Worm (Caenorhabditis elegans): ENCODE results near the gene K05F1.14.
"Not testable (repeated sequence)": the region's sequence is repeated elsewhere in the genome, so short reads cannot be mapped to it uniquely, and the experiment has no call there.

Gene K05F1.14

DNA sequence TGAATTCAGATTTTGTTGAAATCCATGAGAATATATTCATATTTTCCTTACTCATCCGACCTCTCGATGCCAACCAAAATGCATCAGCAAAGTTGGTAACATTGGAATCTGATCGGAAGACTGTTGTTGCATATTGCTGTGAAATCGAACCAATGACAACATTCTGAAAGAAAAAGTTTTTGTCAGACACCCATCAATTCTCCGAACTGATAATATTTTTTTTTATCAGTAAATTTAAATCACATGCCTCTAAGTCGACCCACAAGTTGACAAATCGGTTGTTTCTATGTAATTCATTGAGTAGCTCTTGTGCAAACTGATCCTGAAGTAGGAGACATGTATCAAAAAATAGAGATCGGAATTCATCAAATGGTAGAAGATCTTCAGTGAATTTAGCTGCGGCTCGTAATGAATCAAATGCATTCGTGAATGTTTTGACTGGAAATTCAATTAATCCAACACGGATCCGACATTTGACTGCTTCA is 37.6 kb upstream of the K05F1.14 start, which contains the start of gene col-74:
TSS of gene col-74 (plus strand) at position 435 of the 485 bp plus-strand sequence.
- TF ChIP-seq med-1 (GFP tag; optimal IDR thresholded peaks at IDR 0.05; ENCODE audit: insufficient read depth) (no peak), klf-2 (GFP tag; conservative IDR thresholded peaks at IDR 0.05) (no peak), tab-1 (GFP tag; IDR thresholded peaks at IDR 0.05) (no peak), T22C8.4 (GFP tag; IDR thresholded peaks at IDR 0.05) (no peak), flt-1 (GFP tag; IDR thresholded peaks at IDR 0.05) (no peak), cog-1 (tag; optimal IDR thresholded peaks at IDR 0.05) (no peak), ztf-23 (GFP tag; IDR thresholded peaks at IDR 0.05) (no peak), ztf-29 (GFP tag; IDR thresholded peaks at IDR 0.05) (no peak), ref-1 (GFP tag; conservative IDR thresholded peaks at IDR 0.05) (no peak)

- TF ChIP-seq ztf-23 (GFP tag; IDR thresholded peaks at IDR 0.05), result no peak
- TF ChIP-seq klf-2 (GFP tag; conservative IDR thresholded peaks at IDR 0.05), result no peak
- TF ChIP-seq ref-1 (GFP tag; conservative IDR thresholded peaks at IDR 0.05), result no peak
- no peak for TF ChIP-seq tab-1 (GFP tag; IDR thresholded peaks at IDR 0.05)
- no peak for TF ChIP-seq T22C8.4 (GFP tag; IDR thresholded peaks at IDR 0.05)
- no peak for TF ChIP-seq flt-1 (GFP tag; IDR thresholded peaks at IDR 0.05)
- TF ChIP-seq cog-1 (tag; optimal IDR thresholded peaks at IDR 0.05), result no peak
- no peak for TF ChIP-seq ztf-29 (GFP tag; IDR thresholded peaks at IDR 0.05)
- no peak for TF ChIP-seq med-1 (GFP tag; optimal IDR thresholded peaks at IDR 0.05; ENCODE audit: insufficient read depth)
Observed at ce11 chrII:5828486-5828885, 36.1 kb upstream of the K05F1.14 start, which contains the start of gene ZK1248.11. Gene ZK1248.11 (minus strand): TSS chrII:5828586.

ce11 chrII:5827364-5827763 is 35.0 kb upstream of the K05F1.14 start, which contains the start of gene tbc-2:
Gene tbc-2 (minus strand): TSS chrII:5827443.
- no peak for TF ChIP-seq ztf-29 (GFP tag; IDR thresholded peaks at IDR 0.05)
- no peak for TF ChIP-seq ztf-23 (GFP tag; IDR thresholded peaks at IDR 0.05)
- no peak for TF ChIP-seq cog-1 (tag; optimal IDR thresholded peaks at IDR 0.05)

DNA sequence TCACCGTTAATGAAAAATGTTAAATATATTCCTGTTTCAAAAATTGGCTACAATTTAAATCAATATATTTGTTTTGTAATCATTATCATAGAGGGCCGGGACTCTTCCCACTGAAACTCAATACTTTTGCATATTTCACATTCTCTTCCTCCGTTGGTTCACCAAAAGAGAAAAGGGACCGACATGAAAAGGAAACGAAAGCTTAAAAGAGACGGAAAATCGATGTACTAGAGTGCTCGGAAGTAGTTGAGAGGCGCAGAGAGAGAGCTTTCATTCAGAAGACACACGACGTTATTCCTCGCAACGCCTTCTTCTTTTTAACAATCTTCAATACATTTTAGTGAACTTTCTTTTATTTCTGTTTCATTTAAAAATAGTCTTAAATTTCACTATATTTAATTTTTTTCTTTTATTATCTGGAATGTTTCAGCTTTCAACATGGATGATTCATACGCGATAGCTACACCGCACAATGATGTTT is 27.9 kb upstream of the K05F1.14 start, which contains the start of gene ehs-1:
TSS of gene ehs-1 (plus strand) at position 431 of the 481 bp plus-strand sequence.
- TF ChIP-seq klf-2 (GFP tag; conservative IDR thresholded peaks at IDR 0.05) (no peak), med-1 (GFP tag; optimal IDR thresholded peaks at IDR 0.05; ENCODE audit: insufficient read depth) (no peak), flt-1 (GFP tag; IDR thresholded peaks at IDR 0.05) (no peak), T22C8.4 (GFP tag; IDR thresholded peaks at IDR 0.05) (no peak), cog-1 (tag; optimal IDR thresholded peaks at IDR 0.05) (no peak), ztf-23 (GFP tag; IDR thresholded peaks at IDR 0.05) (no peak), ref-1 (GFP tag; conservative IDR thresholded peaks at IDR 0.05) (no peak), ztf-29 (GFP tag; IDR thresholded peaks at IDR 0.05) (no peak), tab-1 (GFP tag; IDR thresholded peaks at IDR 0.05) (no peak)

- no peak for TF ChIP-seq ztf-29 (GFP tag; IDR thresholded peaks at IDR 0.05)
- TF ChIP-seq ztf-23 (GFP tag; IDR thresholded peaks at IDR 0.05), result 0 out of 2 replicates have a peak, but pooled peaks have one; percentile 48
- peak; percentile 52; the same call in 1 of the 2 replicates for TF ChIP-seq flt-1 (GFP tag; IDR thresholded peaks at IDR 0.05)
Observed at ce11 chrII:5819655-5820054, 27.3 kb upstream of the K05F1.14 start.

DNA sequence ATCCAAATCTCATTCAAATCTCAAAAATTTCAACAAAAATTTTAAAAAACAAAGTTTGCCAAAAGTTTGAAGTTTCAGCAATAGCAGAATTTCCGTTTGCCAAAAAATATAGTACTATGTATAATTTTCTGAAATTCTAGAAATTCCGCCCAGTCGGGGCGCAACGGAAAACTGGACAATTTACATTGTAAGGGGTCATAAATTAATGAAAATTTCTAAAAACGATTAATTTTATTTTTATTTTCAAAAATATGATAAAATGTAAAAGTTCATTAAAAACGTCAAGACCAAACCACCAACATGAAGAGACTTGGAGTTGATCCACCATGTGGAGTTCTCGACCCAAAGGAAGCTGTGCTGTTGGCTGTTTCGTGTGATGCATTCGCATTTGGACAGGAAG is 25.9 kb upstream of the K05F1.14 start, which contains the start of gene ZK1248.4:
TSS of gene ZK1248.4 (plus strand) at position 301 of the 400 bp plus-strand sequence.
- TF ChIP-seq T22C8.4 (GFP tag; IDR thresholded peaks at IDR 0.05), result no peak
- no peak for TF ChIP-seq klf-2 (GFP tag; conservative IDR thresholded peaks at IDR 0.05)
- no peak for TF ChIP-seq med-1 (GFP tag; optimal IDR thresholded peaks at IDR 0.05; ENCODE audit: insufficient read depth)
- TF ChIP-seq ref-1 (GFP tag; conservative IDR thresholded peaks at IDR 0.05), result no peak
- TF ChIP-seq flt-1 (GFP tag; IDR thresholded peaks at IDR 0.05), result no peak
- no peak for TF ChIP-seq tab-1 (GFP tag; IDR thresholded peaks at IDR 0.05)
- TF ChIP-seq ztf-23 (GFP tag; IDR thresholded peaks at IDR 0.05), result no peak
- no peak for TF ChIP-seq ztf-29 (GFP tag; IDR thresholded peaks at IDR 0.05)
- TF ChIP-seq cog-1 (tag; optimal IDR thresholded peaks at IDR 0.05), result no peak

DNA sequence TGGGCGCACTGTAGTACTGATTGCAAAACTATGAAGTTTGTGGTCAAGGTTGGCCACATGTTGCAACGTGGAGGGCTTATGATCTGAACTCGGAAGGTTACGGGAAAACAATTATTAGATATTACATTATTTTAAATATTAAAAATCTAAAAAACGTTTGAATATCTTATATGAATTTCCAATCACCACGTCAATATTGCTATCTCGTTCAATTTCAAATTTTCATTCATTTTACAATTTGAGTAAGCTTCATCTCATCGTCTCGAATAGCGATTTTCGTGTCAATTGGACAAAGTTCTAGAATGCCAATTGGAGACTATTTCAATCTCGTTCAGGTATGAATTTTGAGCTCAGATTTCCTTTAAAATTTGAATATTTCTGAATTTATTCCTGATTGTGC is 24.0 kb upstream of the K05F1.14 start, which contains the start of gene ZK1248.20:
TSS of gene ZK1248.20 (plus strand) at position 301 of the 400 bp plus-strand sequence.
- TF ChIP-seq ref-1 (GFP tag; conservative IDR thresholded peaks at IDR 0.05) (no peak), T22C8.4 (GFP tag; IDR thresholded peaks at IDR 0.05) (no peak), ztf-23 (GFP tag; IDR thresholded peaks at IDR 0.05) (no peak), med-1 (GFP tag; optimal IDR thresholded peaks at IDR 0.05; ENCODE audit: insufficient read depth) (no peak), flt-1 (GFP tag; IDR thresholded peaks at IDR 0.05) (no peak), cog-1 (tag; optimal IDR thresholded peaks at IDR 0.05) (no peak), klf-2 (GFP tag; conservative IDR thresholded peaks at IDR 0.05) (no peak), tab-1 (GFP tag; IDR thresholded peaks at IDR 0.05) (no peak), ztf-29 (GFP tag; IDR thresholded peaks at IDR 0.05) (no peak)

- TF ChIP-seq flt-1 (GFP tag; IDR thresholded peaks at IDR 0.05); ref-1 (GFP tag; conservative IDR thresholded peaks at IDR 0.05); klf-2 (GFP tag; conservative IDR thresholded peaks at IDR 0.05): not testable (repeated sequence)
Observed at ce11 chrII:5815382-5815781, 23.0 kb upstream of the K05F1.14 start, which contains the start of gene wago-5. Gene wago-5 (minus strand): TSS chrII:5815482.

- TF ChIP-seq flt-1 (GFP tag; IDR thresholded peaks at IDR 0.05) (no peak), ref-1 (GFP tag; conservative IDR thresholded peaks at IDR 0.05) (no peak), ztf-23 (GFP tag; IDR thresholded peaks at IDR 0.05) (no peak), ztf-29 (GFP tag; IDR thresholded peaks at IDR 0.05) (no peak), T22C8.4 (GFP tag; IDR thresholded peaks at IDR 0.05) (no peak), cog-1 (tag; optimal IDR thresholded peaks at IDR 0.05) (no peak), med-1 (GFP tag; optimal IDR thresholded peaks at IDR 0.05; ENCODE audit: insufficient read depth) (no peak), tab-1 (GFP tag; IDR thresholded peaks at IDR 0.05) (no peak)
Observed at ce11 chrII:5810230-5810629, 17.8 kb upstream of the K05F1.14 start, which contains the start of the genes msp-64 and ZK1248.5. Gene msp-64 (minus strand): TSS chrII:5810330. Gene ZK1248.5 (plus strand): TSS chrII:5810514.

DNA sequence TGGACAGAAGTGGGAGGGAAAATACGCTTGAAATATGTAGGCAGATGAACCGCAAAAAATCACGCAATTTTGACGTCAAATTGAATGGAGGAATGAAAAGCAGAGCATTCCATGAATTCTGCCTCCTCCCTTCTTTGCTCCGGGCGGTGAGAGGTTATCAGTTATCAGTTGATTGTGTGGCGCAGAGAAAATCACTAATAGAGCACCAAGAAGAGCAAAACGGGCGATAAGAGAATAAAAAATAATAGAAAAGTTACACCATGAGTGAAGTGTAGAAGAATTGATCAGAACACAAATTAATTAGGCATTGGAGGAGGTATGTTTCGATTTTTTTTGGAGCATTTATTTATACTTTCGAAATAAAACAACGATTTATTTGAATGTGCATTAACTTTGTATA is 14.2 kb upstream of the K05F1.14 start:
- no peak for TF ChIP-seq ztf-29 (GFP tag; IDR thresholded peaks at IDR 0.05)
- no peak for TF ChIP-seq cog-1 (tag; optimal IDR thresholded peaks at IDR 0.05)
- TF ChIP-seq ztf-23 (GFP tag; IDR thresholded peaks at IDR 0.05), result no peak
- no peak for TF ChIP-seq med-1 (GFP tag; optimal IDR thresholded peaks at IDR 0.05; ENCODE audit: insufficient read depth)

Data from whole organism, midembryonic.